Worm (Caenorhabditis elegans) whole organism, mixed stage, embryonic: ENCODE measurements around the gene tth-1.

Experiments
- blmp-1 ChIP-seq: fragments of 150-350 bp; optimal IDR thresholded peaks from 2 replicates; lab custom pipeline; 2014; ENCODE audit warnings: missing biosample characterization, missing genetic modification characterization
- drap-1 ChIP-seq: fragments of 200-800 bp; sonication (Bioruptor generic); optimal IDR thresholded peaks from 3 replicates; lab custom pipeline; 2018; ENCODE audit warnings: mild to moderate bottlenecking, missing genetic modification characterization, missing compliant biosample characterization
- elt-1 ChIP-seq: sonication (generic microtip); optimal IDR thresholded peaks from 2 replicates; lab custom pipeline; 2017; ENCODE audit warnings: missing genetic modification characterization, mild to moderate bottlenecking, missing compliant biosample characterization, antibody characterized with exemption, moderate library complexity, borderline replicate concordance; ENCODE audit not compliant: insufficient read depth
- ham-2 ChIP-seq: fragments of 200-800 bp; sonication (Bioruptor generic); optimal IDR thresholded peaks from 2 replicates; lab custom pipeline; 2018; ENCODE audit warnings: mild to moderate bottlenecking, missing genetic modification characterization, missing compliant biosample characterization
- lin-13 ChIP-seq: fragments of 150-350 bp; optimal IDR thresholded peaks from 2 replicates; lab custom pipeline; 2014; ENCODE audit warnings: missing biosample characterization, missing genetic modification characterization
- lsy-2 ChIP-seq: fragments of 150-350 bp; optimal IDR thresholded peaks from 2 replicates; lab custom pipeline; 2014; ENCODE audit warnings: missing biosample characterization, missing genetic modification characterization
- mep-1 ChIP-seq: fragments of 150-350 bp; optimal IDR thresholded peaks from 2 replicates; lab custom pipeline; 2017; ENCODE audit warnings: missing biosample characterization, missing genetic modification reagents, missing genetic modification characterization, inconsistent platforms
- nhr-2 ChIP-seq: fragments of 150-350 bp; optimal IDR thresholded peaks from 2 replicates; lab custom pipeline; 2014; ENCODE audit warnings: missing biosample characterization, missing genetic modification characterization
- nhr-237 ChIP-seq: fragments of 150-350 bp; optimal IDR thresholded peaks from 2 replicates; lab custom pipeline; 2014; ENCODE audit warnings: missing biosample characterization, missing genetic modification characterization
- pha-4 ChIP-seq: fragments of 150-350 bp; optimal IDR thresholded peaks from 2 replicates; lab custom pipeline; 2018; ENCODE audit warnings: missing biosample characterization, missing genetic modification reagents, missing genetic modification characterization
- unc-120 ChIP-seq: sonication (generic microtip); optimal IDR thresholded peaks from 2 replicates; lab custom pipeline; 2017; ENCODE audit warnings: missing genetic modification characterization, missing compliant biosample characterization; ENCODE audit not compliant: poor library complexity, severe bottlenecking
- unc-62 ChIP-seq: fragments of 150-350 bp; optimal IDR thresholded peaks from 2 replicates; lab custom pipeline; 2014; ENCODE audit warnings: missing biosample characterization, missing genetic modification reagents, missing genetic modification characterization
- ztf-11 ChIP-seq: fragments of 150-350 bp; optimal IDR thresholded peaks from 2 replicates; lab custom pipeline; 2014; ENCODE audit warnings: missing biosample characterization, missing genetic modification characterization

DNA sequence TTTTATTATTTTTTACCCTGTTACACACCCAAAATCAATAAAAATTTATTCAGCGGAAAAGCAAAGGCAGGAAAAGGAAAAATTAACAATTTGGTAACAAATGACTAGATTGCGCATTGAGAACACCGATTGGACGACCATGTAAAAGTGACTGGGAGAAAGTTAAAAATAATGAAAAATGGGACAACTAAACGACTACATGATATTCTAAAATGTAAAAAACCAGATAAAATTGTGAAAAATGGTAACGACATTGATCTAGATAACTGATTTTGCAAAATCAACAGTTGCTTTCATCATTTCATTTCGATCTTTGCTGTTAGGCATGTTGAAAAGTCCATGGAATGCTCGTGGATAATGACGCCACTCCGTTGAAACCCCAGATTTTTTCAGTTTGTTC lies 36.3 kb upstream of the tth-1 start:
- no peak for TF ChIP-seq lsy-2 (tag; lab: Kevin White, UChicago)
- no peak for TF ChIP-seq nhr-237 (tag; lab: Kevin White, UChicago)
- TF ChIP-seq lin-13 (tag; lab: Kevin White, UChicago) = no peak
- TF ChIP-seq mep-1 (tag; lab: Kevin White, UChicago) = no peak
- no peak for TF ChIP-seq unc-62 (GFP tag; lab: Kevin White, UChicago)
- no peak for TF ChIP-seq ztf-11 (tag; lab: Kevin White, UChicago)
- TF ChIP-seq drap-1 (GFP tag; lab: Kevin White, UChicago) = no peak
- no peak for TF ChIP-seq unc-120 (tag; lab: Kevin White, UChicago)
- TF ChIP-seq pha-4 = no peak
- TF ChIP-seq ham-2 = no peak
- TF ChIP-seq elt-1 (tag; lab: Kevin White, UChicago) = no peak
- TF ChIP-seq nhr-2 = no peak
- no peak for TF ChIP-seq blmp-1 (tag; lab: Kevin White, UChicago)
